Worm (Caenorhabditis elegans) whole organism, young adult: ENCODE results near the gene clec-3.

Source experiments
- F33H1.4 ChIP-seq: fragments of 200-800 bp; sonication (Bioruptor generic); IDR thresholded peaks from 2 replicates; pipeline ENCODE4 v1.3.6; 2022; ENCODE audit warnings: missing genetic modification reagents, missing genetic modification characterization, missing compliant biosample characterization
- mel-28 ChIP-seq: sonication (generic microtip); optimal IDR thresholded peaks from 2 replicates; lab custom pipeline; 2016; ENCODE audit warnings: borderline replicate concordance, mild to moderate bottlenecking, missing genetic modification characterization, missing compliant biosample characterization

ce11 chrII:3051332-3051731 lies 31.6 kb upstream of the clec-3 start:
- TF ChIP-seq F33H1.4 (no peak), mel-28 (tag; lab: Kevin White, UChicago) (no peak)
